Fruit fly (Drosophila melanogaster) whole organism, pupa: ENCODE data around the gene Eip78C.

ENCODE experiments used
- CG10348 ChIP-seq: fragments of 200-800 bp; sonication (Bioruptor generic); IDR thresholded peaks from 2 replicates; pipeline ENCODE4 v1.3.6; 2022; ENCODE audit warnings: missing biosample characterization, missing genetic modification characterization
- CG12605 ChIP-seq: fragments of 200-800 bp; sonication (Bioruptor generic); IDR thresholded peaks from 2 replicates; pipeline ENCODE4 v1.3.6; 2022; ENCODE audit warnings: missing biosample characterization, missing genetic modification characterization
- CG13204 ChIP-seq: fragments of 200-800 bp; sonication (Bioruptor generic); optimal IDR thresholded peaks from 2 replicates; lab custom pipeline; 2018; ENCODE audit warnings: missing biosample characterization, mild to moderate bottlenecking, missing genetic modification characterization, moderate library complexity
- CG14655 ChIP-seq: fragments of 200-800 bp; sonication (Bioruptor generic); optimal IDR thresholded peaks from 3 replicates; lab custom pipeline; 2017; ENCODE audit warnings: mild to moderate bottlenecking, missing biosample characterization, missing genetic modification reagents, missing genetic modification characterization
- CG15710 ChIP-seq: fragments of 200-800 bp; sonication (Bioruptor generic); optimal IDR thresholded peaks from 2 replicates; lab custom pipeline; 2018; ENCODE audit warnings: missing biosample characterization, mild to moderate bottlenecking, missing genetic modification characterization, moderate library complexity
- CG17806 ChIP-seq: fragments of 200-800 bp; sonication (Bioruptor generic); optimal IDR thresholded peaks from 2 replicates; lab custom pipeline; 2018; ENCODE audit warnings: missing biosample characterization, mild to moderate bottlenecking, missing genetic modification characterization, moderate library complexity
- CG32121 ChIP-seq: fragments of 200-800 bp; sonication (Bioruptor generic); IDR thresholded peaks from 2 replicates; pipeline ENCODE4 v1.3.6; 2022; ENCODE audit warnings: missing biosample characterization, missing genetic modification characterization
- CG34367 ChIP-seq: fragments of 200-800 bp; sonication (Bioruptor generic); optimal IDR thresholded peaks from 2 replicates; lab custom pipeline; 2018; ENCODE audit warnings: missing biosample characterization, mild to moderate bottlenecking, missing genetic modification characterization
- CG4496 ChIP-seq: fragments of 200-800 bp; sonication (Bioruptor generic); IDR thresholded peaks from 3 replicates; pipeline ENCODE4 v1.3.6; 2022; ENCODE audit warnings: missing biosample characterization, missing genetic modification characterization
- CG8159 ChIP-seq: fragments of 200-800 bp; sonication (Bioruptor generic); optimal IDR thresholded peaks from 3 replicates; lab custom pipeline; 2018; ENCODE audit warnings: missing biosample characterization, mild to moderate bottlenecking, missing genetic modification characterization, moderate library complexity
- CG8301 ChIP-seq: fragments of 200-800 bp; sonication (Bioruptor generic); optimal IDR thresholded peaks from 2 replicates; lab custom pipeline; 2018; ENCODE audit warnings: missing biosample characterization, mild to moderate bottlenecking, missing genetic modification characterization
- CG9948 ChIP-seq: fragments of 200-800 bp; sonication (Bioruptor generic); optimal IDR thresholded peaks from 2 replicates; lab custom pipeline; 2018; ENCODE audit warnings: missing biosample characterization, mild to moderate bottlenecking, missing genetic modification characterization, moderate library complexity
- D1 ChIP-seq: fragments of 200-800 bp; sonication (Bioruptor generic); optimal IDR thresholded peaks from 2 replicates; lab custom pipeline; 2018; ENCODE audit warnings: missing biosample characterization, mild to moderate bottlenecking, missing genetic modification characterization, moderate library complexity
- EcR ChIP-seq: fragments of 200-800 bp; sonication (Bioruptor generic); optimal IDR thresholded peaks from 3 replicates; lab custom pipeline; 2019; ENCODE audit warnings: missing biosample characterization, missing genetic modification characterization, mild to moderate bottlenecking, moderate library complexity, missing genetic modification reagents
- Ets98B ChIP-seq: fragments of 200-800 bp; sonication (Bioruptor generic); IDR thresholded peaks from 2 replicates; pipeline ENCODE4 v1.3.6; 2022; ENCODE audit warnings: missing biosample characterization, missing genetic modification characterization
- Pif1A ChIP-seq: fragments of 200-800 bp; sonication (Bioruptor generic); optimal IDR thresholded peaks from 3 replicates; lab custom pipeline; 2016; ENCODE audit warnings: missing biosample characterization, missing genetic modification characterization
- Pif1B ChIP-seq: fragments of 200-800 bp; sonication (Bioruptor generic); optimal IDR thresholded peaks from 3 replicates; lab custom pipeline; 2016; ENCODE audit warnings: missing biosample characterization, missing genetic modification characterization
- Snoo ChIP-seq: fragments of 200-800 bp; sonication (Bioruptor generic); optimal IDR thresholded peaks from 3 replicates; lab custom pipeline; 2017; ENCODE audit warnings: missing biosample characterization, mild to moderate bottlenecking, missing genetic modification characterization, inconsistent platforms
- fd96Ca ChIP-seq: fragments of 200-800 bp; sonication (Bioruptor generic); IDR thresholded peaks from 3 replicates; pipeline ENCODE4 v1.3.6; 2022; ENCODE audit warnings: missing biosample characterization, missing genetic modification characterization
- gl ChIP-seq: fragments of 200-800 bp; sonication (Bioruptor generic); optimal IDR thresholded peaks from 2 replicates; lab custom pipeline; 2018; ENCODE audit warnings: missing biosample characterization, mild to moderate bottlenecking, missing genetic modification characterization
- rn ChIP-seq: fragments of 200-800 bp; sonication (Bioruptor generic); IDR thresholded peaks from 2 replicates; pipeline ENCODE4 v1.3.6; 2022; ENCODE audit warnings: missing biosample characterization, missing genetic modification characterization

Eip78C gene

dm6 chr3L:21219160-21219559 is 7.2 kb upstream of the Eip78C start:
- TF ChIP-seq CG32121, result peak; percentile 41; the same call in 1 of the 2 replicates
- no peak for TF ChIP-seq fd96Ca (GFP tag; lab: Robert Waterston, UW)
- no peak for TF ChIP-seq Pif1A (GFP tag; lab: Kevin White, UChicago)
- TF ChIP-seq CG4496 (GFP tag; lab: Robert Waterston, UW), result peak; percentile 66; the same call in 2 of the 3 replicates
- TF ChIP-seq, all 21 proteins: peak for 2

DNA sequence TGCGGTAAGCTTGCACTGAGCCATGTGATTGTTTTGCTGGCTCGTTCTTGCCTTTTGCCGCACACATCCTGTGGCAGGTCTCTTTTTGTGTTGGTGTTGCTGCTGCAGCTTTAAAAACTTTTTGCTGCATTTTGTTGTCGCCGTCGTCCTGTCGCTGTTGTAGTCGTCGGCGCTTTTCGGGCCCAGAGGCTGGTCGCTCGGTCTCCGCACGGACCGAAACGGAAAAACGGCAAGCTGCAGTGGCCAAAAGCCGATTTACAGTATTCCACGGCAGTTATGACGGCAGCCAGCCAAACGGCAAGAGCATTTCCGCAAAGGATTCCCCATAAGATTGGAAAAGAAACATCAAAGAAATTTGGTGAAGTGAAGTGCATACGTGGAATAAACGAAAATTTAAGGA is 6.3 kb upstream of the Eip78C start, which contains the start of gene CG43219:
TSS of gene CG43219 (plus strand) at position 301 of the 400 bp plus-strand sequence.
- TF ChIP-seq Pif1A (GFP tag; lab: Kevin White, UChicago), result no peak
- TF ChIP-seq EcR (GFP tag; lab: Kevin White, UChicago), result no peak
- 0 out of 3 replicates have a peak, but pooled peaks have one; percentile 22 for TF ChIP-seq CG4496 (GFP tag; lab: Robert Waterston, UW)
- TF ChIP-seq Ets98B (GFP tag; lab: Robert Waterston, UW), result no peak
- TF ChIP-seq gl (tag; lab: Kevin White, UChicago), result no peak

DNA sequence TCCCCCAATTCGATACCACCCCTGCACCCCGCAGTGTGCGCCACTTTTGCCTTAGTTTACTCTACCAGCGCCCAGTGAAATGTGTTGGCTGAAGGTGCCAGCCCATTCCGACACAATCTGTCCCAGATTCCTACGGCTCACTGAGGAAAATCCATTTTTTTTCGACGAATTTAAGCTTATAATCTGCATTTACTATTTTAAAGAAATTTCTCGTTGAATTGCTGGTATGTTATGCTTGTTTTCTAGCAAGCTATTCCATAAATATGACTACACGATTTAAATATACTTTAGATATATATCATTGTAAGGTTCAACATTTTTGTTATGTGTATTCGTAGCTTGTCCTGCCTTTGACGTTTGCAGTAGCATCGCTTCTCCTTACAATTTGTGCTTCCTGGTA is 3.1 kb upstream of the Eip78C start:
- no peak for TF ChIP-seq CG13204 (GFP tag; lab: Kevin White, UChicago)
- peak; percentile 8 for TF ChIP-seq CG9948 (tag; lab: Kevin White, UChicago)
- TF ChIP-seq gl (tag; lab: Kevin White, UChicago), result no peak
- TF ChIP-seq CG14655 (GFP tag; lab: Kevin White, UChicago), result peak; percentile 76
- TF ChIP-seq EcR (GFP tag; lab: Kevin White, UChicago), result no peak
- peak; percentile 20 for TF ChIP-seq Pif1A (GFP tag; lab: Kevin White, UChicago)
- peak; percentile 79 for TF ChIP-seq CG32121
- TF ChIP-seq Ets98B (GFP tag; lab: Robert Waterston, UW), result peak; percentile 52; the same call in 1 of the 2 replicates
- peak; percentile 61; the same call in 1 of the 3 replicates for TF ChIP-seq CG4496 (GFP tag; lab: Robert Waterston, UW)
- no peak for TF ChIP-seq Pif1B (GFP tag; lab: Kevin White, UChicago)
- no peak for TF ChIP-seq Snoo (tag; lab: Kevin White, UChicago)
- peak; percentile 76 for TF ChIP-seq CG8301 (tag; lab: Kevin White, UChicago)

dm6 chr3L:21224274-21224673 is 2.1 kb upstream of the Eip78C start:
- TF ChIP-seq EcR (GFP tag; lab: Kevin White, UChicago), result no peak
- TF ChIP-seq Pif1B (GFP tag; lab: Kevin White, UChicago), result no peak
- TF ChIP-seq CG9948 (tag; lab: Kevin White, UChicago), result no peak
- peak; percentile 16 for TF ChIP-seq Pif1A (GFP tag; lab: Kevin White, UChicago)
- TF ChIP-seq gl (tag; lab: Kevin White, UChicago), result no peak
- no peak for TF ChIP-seq CG32121
- no peak for TF ChIP-seq D1
- TF ChIP-seq rn (GFP tag; lab: Robert Waterston, UW), result peak; percentile 25; the same call in 1 of the 2 replicates
- peak; percentile 95 for TF ChIP-seq CG14655 (GFP tag; lab: Kevin White, UChicago)
- no peak for TF ChIP-seq CG13204 (GFP tag; lab: Kevin White, UChicago)
- no peak for TF ChIP-seq fd96Ca (GFP tag; lab: Robert Waterston, UW)
- TF ChIP-seq CG12605 (GFP tag; lab: Robert Waterston, UW), result no peak
- TF ChIP-seq CG8301 (tag; lab: Kevin White, UChicago), result peak; percentile 90
- TF ChIP-seq, all 21 proteins: peak for 4

dm6 chr3L:21224701-21225223 is 1.6 kb upstream of the Eip78C start:
- TF ChIP-seq CG10348 (no peak), CG34367 (tag; lab: Kevin White, UChicago) (no peak), Snoo (tag; lab: Kevin White, UChicago) (peak; percentile 35), EcR (GFP tag; lab: Kevin White, UChicago) (peak; percentile 97), CG13204 (GFP tag; lab: Kevin White, UChicago) (peak; percentile 93), gl (tag; lab: Kevin White, UChicago) (no peak), CG15710 (tag; lab: Kevin White, UChicago) (no peak), Ets98B (GFP tag; lab: Robert Waterston, UW) (peak; percentile 56; the same call in 1 of the 2 replicates), CG8301 (tag; lab: Kevin White, UChicago) (no peak), CG9948 (tag; lab: Kevin White, UChicago) (no peak), Pif1A (GFP tag; lab: Kevin White, UChicago) (no peak), D1 (no peak), CG14655 (GFP tag; lab: Kevin White, UChicago) (no peak), CG4496 (GFP tag; lab: Robert Waterston, UW) (peak; percentile 39; the same call in 2 of the 3 replicates), CG32121 (peak; percentile 40), CG8159 (tag; lab: Kevin White, UChicago) (no peak), CG12605 (GFP tag; lab: Robert Waterston, UW) (peak; percentile 6), CG17806 (tag; lab: Kevin White, UChicago) (no peak), Pif1B (GFP tag; lab: Kevin White, UChicago) (no peak), fd96Ca (GFP tag; lab: Robert Waterston, UW) (peak; percentile 70; the same call in 2 of the 3 replicates)

- 0 out of 3 replicates have a peak, but pooled peaks have one; percentile 18 for TF ChIP-seq fd96Ca (GFP tag; lab: Robert Waterston, UW)
- TF ChIP-seq CG13204 (GFP tag; lab: Kevin White, UChicago), result no peak
- 0 out of 3 replicates have a peak, but pooled peaks have one; percentile 8 for TF ChIP-seq CG4496 (GFP tag; lab: Robert Waterston, UW)
These were observed 767 bp upstream of the Eip78C start for dm6 chr3L:21225642-21226041.
